Worm (Caenorhabditis elegans) whole organism, mixed stage, embryonic: Measurements from ENCODE around the gene msp-10.

Experiments used
- M03D4.4 ChIP-seq: sonication (generic microtip); optimal IDR thresholded peaks from 2 replicates; lab custom pipeline; 2017; ENCODE audit warnings: mild to moderate bottlenecking, missing genetic modification characterization, missing compliant biosample characterization
- ces-1 ChIP-seq: fragments of 150-350 bp; optimal IDR thresholded peaks from 2 replicates; lab custom pipeline; 2014; ENCODE audit warnings: missing biosample characterization, missing genetic modification reagents, missing genetic modification characterization
- hlh-1 ChIP-seq: fragments of 150-350 bp; optimal IDR thresholded peaks from 2 replicates; lab custom pipeline; 2014; ENCODE audit warnings: missing biosample characterization, missing genetic modification reagents, missing genetic modification characterization
- lsy-2 ChIP-seq: fragments of 150-350 bp; optimal IDR thresholded peaks from 2 replicates; lab custom pipeline; 2014; ENCODE audit warnings: missing biosample characterization, missing genetic modification characterization
- mls-2 ChIP-seq: sonication (generic microtip); optimal IDR thresholded peaks from 2 replicates; lab custom pipeline; 2016; ENCODE audit warnings: mild to moderate bottlenecking, missing genetic modification characterization, moderate library complexity, missing compliant biosample characterization
- nhr-12 ChIP-seq: fragments of 150-350 bp; optimal IDR thresholded peaks from 2 replicates; lab custom pipeline; 2014; ENCODE audit warnings: missing biosample characterization, missing genetic modification characterization
- nhr-237 ChIP-seq: fragments of 150-350 bp; optimal IDR thresholded peaks from 2 replicates; lab custom pipeline; 2014; ENCODE audit warnings: missing biosample characterization, missing genetic modification characterization
- nhr-28 ChIP-seq: fragments of 150-350 bp; optimal IDR thresholded peaks from 2 replicates; lab custom pipeline; 2014; ENCODE audit warnings: missing biosample characterization, missing genetic modification characterization
- nhr-76 ChIP-seq: sonication (generic microtip); optimal IDR thresholded peaks from 2 replicates; lab custom pipeline; 2017; ENCODE audit warnings: missing biosample characterization, missing genetic modification characterization
- pha-4 ChIP-seq: fragments of 150-350 bp; optimal IDR thresholded peaks from 2 replicates; lab custom pipeline; 2018; ENCODE audit warnings: missing biosample characterization, missing genetic modification reagents, missing genetic modification characterization
- snpc-4 ChIP-seq: fragments of 150-350 bp; optimal IDR thresholded peaks from 2 replicates; lab custom pipeline; 2014; ENCODE audit warnings: missing biosample characterization, missing genetic modification characterization
- unc-62 ChIP-seq: fragments of 150-350 bp; optimal IDR thresholded peaks from 2 replicates; lab custom pipeline; 2014; ENCODE audit warnings: missing biosample characterization, missing genetic modification reagents, missing genetic modification characterization
- ztf-11 ChIP-seq: fragments of 150-350 bp; optimal IDR thresholded peaks from 2 replicates; lab custom pipeline; 2014; ENCODE audit warnings: missing biosample characterization, missing genetic modification characterization

ce11 chrIV:9858970-9859369, 21.5 kb downstream of the msp-10 start:
- TF ChIP-seq ztf-11 (tag; lab: Kevin White, UChicago) = no peak
- no peak for TF ChIP-seq pha-4 (tag; lab: Kevin White, UChicago)
- TF ChIP-seq nhr-237 (tag; lab: Kevin White, UChicago) = no peak
- no peak for TF ChIP-seq snpc-4 (tag; lab: Kevin White, UChicago)
- no peak for TF ChIP-seq ces-1 (GFP tag; lab: Kevin White, UChicago)
- TF ChIP-seq unc-62 (GFP tag; lab: Kevin White, UChicago) = no peak
- no peak for TF ChIP-seq hlh-1
- no peak for TF ChIP-seq nhr-28 (tag; lab: Kevin White, UChicago)
- TF ChIP-seq nhr-12 (tag; lab: Kevin White, UChicago) = no peak
- no peak for TF ChIP-seq nhr-76 (tag; lab: Kevin White, UChicago)
- no peak for TF ChIP-seq M03D4.4
- TF ChIP-seq mls-2 (tag; lab: Kevin White, UChicago) = no peak
- TF ChIP-seq lsy-2 (tag; lab: Kevin White, UChicago) = no peak
